Fruit fly (Drosophila melanogaster): Measurements from ENCODE around the gene PGRP-LF.
A peak's percentile ranks its signal among the peaks of the same experiment; 100 is the strongest.

The PGRP-LF gene

dm6 chr3L:9379484-9380343 lies 30.3 kb downstream of the PGRP-LF start, which contains the start of gene Hsp67Ba:
Gene Hsp67Ba, minus strand, starts transcription at chr3L:9379534.
- TF ChIP-seq Sp1 (GFP tag; optimal IDR thresholded peaks at IDR 0.05), result no peak
- TF ChIP-seq pan (optimal IDR thresholded peaks at IDR 0.05), result no peak
- no peak for TF ChIP-seq brk (GFP tag; optimal IDR thresholded peaks at IDR 0.05)
- no peak for TF ChIP-seq Mio (GFP tag; optimal IDR thresholded peaks at IDR 0.05)
- no peak for TF ChIP-seq dsf (GFP tag; optimal IDR thresholded peaks at IDR 0.05; ENCODE audit: borderline replicate concordance)
- TF ChIP-seq OdsH (GFP tag; optimal IDR thresholded peaks at IDR 0.05), result no peak
- no peak for TF ChIP-seq Jra (GFP tag; optimal IDR thresholded peaks at IDR 0.05)
- TF ChIP-seq foxo (GFP tag; optimal IDR thresholded peaks at IDR 0.05), result no peak
- no peak for TF ChIP-seq tai (GFP tag; optimal IDR thresholded peaks at IDR 0.05)
- no peak for TF ChIP-seq Dfd (GFP tag; optimal IDR thresholded peaks at IDR 0.05)
- no peak for TF ChIP-seq sv (GFP tag; optimal IDR thresholded peaks at IDR 0.05)
- no peak for TF ChIP-seq ey (GFP tag; optimal IDR thresholded peaks at IDR 0.05)
- TF ChIP-seq N (GFP tag; optimal IDR thresholded peaks at IDR 0.05), result no peak
- TF ChIP-seq jim (GFP tag; optimal IDR thresholded peaks at IDR 0.05), result no peak
- peak; percentile 22 for TF ChIP-seq fru (GFP tag; optimal IDR thresholded peaks at IDR 0.05)
- TF ChIP-seq Dif (GFP tag; optimal IDR thresholded peaks at IDR 0.05; ENCODE audit: partially characterized antibody), result peak; percentile 51
- TF ChIP-seq h (GFP tag; optimal IDR thresholded peaks at IDR 0.05), result no peak
- no peak for TF ChIP-seq CG32264 (GFP tag; optimal IDR thresholded peaks at IDR 0.05)
- no peak for TF ChIP-seq lola (GFP tag; optimal IDR thresholded peaks at IDR 0.05)
- TF ChIP-seq Abd-B (GFP tag; optimal IDR thresholded peaks at IDR 0.05), result no peak
- TF ChIP-seq usp (GFP tag; optimal IDR thresholded peaks at IDR 0.05), result no peak
- TF ChIP-seq Hr83 (GFP tag; optimal IDR thresholded peaks at IDR 0.05; ENCODE audit: poor library complexity, severe bottlenecking), result peak; percentile 26
- TF ChIP-seq Rel (GFP tag; optimal IDR thresholded peaks at IDR 0.05), result no peak
- no peak for TF ChIP-seq Rel (tag; optimal IDR thresholded peaks at IDR 0.05)
- peak; percentile 51 for TF ChIP-seq CrebA (GFP tag; optimal IDR thresholded peaks at IDR 0.05; ENCODE audit: borderline replicate concordance)
- no peak for TF ChIP-seq GATAd (GFP tag; optimal IDR thresholded peaks at IDR 0.05)
- TF ChIP-seq woc (GFP tag; optimal IDR thresholded peaks at IDR 0.05), result peak; percentile 11
- TF ChIP-seq dmrt93B (GFP tag; optimal IDR thresholded peaks at IDR 0.05), result no peak
- no peak for TF ChIP-seq CG9705 (GFP tag; optimal IDR thresholded peaks at IDR 0.05)
- TF ChIP-seq psq (GFP tag; optimal IDR thresholded peaks at IDR 0.05), result peak; percentile 49
- no peak for TF ChIP-seq Myc (optimal IDR thresholded peaks at IDR 0.05)
- TF ChIP-seq Vsx2 (GFP tag; optimal IDR thresholded peaks at IDR 0.05; ENCODE audit: partially characterized antibody), result no peak

dm6 chr3L:9380344-9380849 lies 31.0 kb downstream of the PGRP-LF start:
- no peak for TF ChIP-seq Mio (GFP tag; optimal IDR thresholded peaks at IDR 0.05)
- peak; percentile 39 for TF ChIP-seq CG9705 (GFP tag; optimal IDR thresholded peaks at IDR 0.05)
- TF ChIP-seq Sp1 (GFP tag; optimal IDR thresholded peaks at IDR 0.05), result peak; percentile 36
- TF ChIP-seq HLH106 (tag; optimal IDR thresholded peaks at IDR 0.05), result peak; percentile 7
- peak in 1 of 2 experiments; percentile 22 for TF ChIP-seq dl (GFP tag; optimal IDR thresholded peaks at IDR 0.05; ENCODE audit: insufficient read depth in 1 of 2, partially characterized antibody in 2 of 2)
- no peak for TF ChIP-seq Rel (GFP tag; optimal IDR thresholded peaks at IDR 0.05)
- TF ChIP-seq Rel (tag; optimal IDR thresholded peaks at IDR 0.05), result peak; percentile 70
- TF ChIP-seq woc (GFP tag; optimal IDR thresholded peaks at IDR 0.05), result peak; percentile 6
- TF ChIP-seq sv (GFP tag; optimal IDR thresholded peaks at IDR 0.05), result no peak

dm6 chr3L:9381602-9382001 lies 32.2 kb downstream of the PGRP-LF start, which contains the start of gene Hsp23:
Gene Hsp23, plus strand, starts transcription at chr3L:9381882.
- TF ChIP-seq CG9705 (GFP tag; optimal IDR thresholded peaks at IDR 0.05) (no peak), Hr83 (GFP tag; optimal IDR thresholded peaks at IDR 0.05; ENCODE audit: poor library complexity, severe bottlenecking) (peak; percentile 88), sv (GFP tag; optimal IDR thresholded peaks at IDR 0.05) (no peak), Sp1 (GFP tag; optimal IDR thresholded peaks at IDR 0.05) (peak; percentile 27), lola (GFP tag; optimal IDR thresholded peaks at IDR 0.05) (no peak), OdsH (GFP tag; optimal IDR thresholded peaks at IDR 0.05) (peak; percentile 53), dsf (GFP tag; optimal IDR thresholded peaks at IDR 0.05; ENCODE audit: borderline replicate concordance) (no peak), psq (GFP tag; optimal IDR thresholded peaks at IDR 0.05) (peak; percentile 66), Jra (GFP tag; optimal IDR thresholded peaks at IDR 0.05) (peak; percentile 32), Rel (GFP tag; optimal IDR thresholded peaks at IDR 0.05) (no peak), Rel (tag; optimal IDR thresholded peaks at IDR 0.05) (peak; percentile 47), sage (GFP tag; optimal IDR thresholded peaks at IDR 0.05) (peak; percentile 6), tai (GFP tag; optimal IDR thresholded peaks at IDR 0.05) (no peak), Vsx2 (GFP tag; optimal IDR thresholded peaks at IDR 0.05; ENCODE audit: partially characterized antibody) (no peak), Dfd (GFP tag; optimal IDR thresholded peaks at IDR 0.05) (no peak), Mio (GFP tag; optimal IDR thresholded peaks at IDR 0.05) (no peak), woc (GFP tag; optimal IDR thresholded peaks at IDR 0.05) (peak; percentile 26), h (GFP tag; optimal IDR thresholded peaks at IDR 0.05) (peak; percentile 35), ey (GFP tag; optimal IDR thresholded peaks at IDR 0.05) (no peak), pan (optimal IDR thresholded peaks at IDR 0.05) (no peak), dmrt93B (GFP tag; optimal IDR thresholded peaks at IDR 0.05) (no peak), foxo (GFP tag; optimal IDR thresholded peaks at IDR 0.05) (peak; percentile 43 to 45), usp (GFP tag; optimal IDR thresholded peaks at IDR 0.05) (no peak), Abd-B (GFP tag; optimal IDR thresholded peaks at IDR 0.05) (no peak), CrebA (GFP tag; optimal IDR thresholded peaks at IDR 0.05; ENCODE audit: borderline replicate concordance) (peak; percentile 58), CG32264 (GFP tag; optimal IDR thresholded peaks at IDR 0.05) (peak; percentile 12), Dif (GFP tag; optimal IDR thresholded peaks at IDR 0.05; ENCODE audit: partially characterized antibody) (peak; percentile 59), fru (GFP tag; optimal IDR thresholded peaks at IDR 0.05) (peak; percentile 50), rgr (GFP tag; optimal IDR thresholded peaks at IDR 0.05) (peak; percentile 37), Hnf4 (GFP tag; optimal IDR thresholded peaks at IDR 0.05) (peak; percentile 59), Hr78 (GFP tag; optimal IDR thresholded peaks at IDR 0.05) (no peak), GATAd (GFP tag; optimal IDR thresholded peaks at IDR 0.05) (no peak), HLH106 (tag; optimal IDR thresholded peaks at IDR 0.05) (peak; percentile 28), jim (GFP tag; optimal IDR thresholded peaks at IDR 0.05) (no peak), N (GFP tag; optimal IDR thresholded peaks at IDR 0.05) (no peak), Myc (optimal IDR thresholded peaks at IDR 0.05) (no peak)
